Fruit fly (Drosophila melanogaster) Kc167 (cell line): ENCODE measurements around the gene fkh.

Experiments used
- Sin3A ChIP-seq: fragments of >200 bp; optimal IDR thresholded peaks from 2 replicates; lab custom pipeline; 2018; ENCODE audit warnings: missing external identifiers
- h ChIP-seq: fragments of >200 bp; optimal IDR thresholded peaks from 3 replicates; lab custom pipeline; 2018; ENCODE audit warnings: missing external identifiers
- insv ChIP-seq: fragments of >200 bp; optimal IDR thresholded peaks from 3 replicates; lab custom pipeline; 2018; ENCODE audit warnings: missing external identifiers
- psq ChIP-seq: fragments of >200 bp; optimal IDR thresholded peaks from 2 replicates; lab custom pipeline; 2017; ENCODE audit warnings: missing external identifiers
- ttk ChIP-seq: sonication (Bioruptor generic); optimal IDR thresholded peaks from 2 replicates; lab custom pipeline; 2017; ENCODE audit warnings: missing external identifiers

- TF ChIP-seq psq: no peak
- TF ChIP-seq ttk (lab: Kevin White, UChicago): no peak
- TF ChIP-seq Sin3A (lab: Kevin White, UChicago): no peak
- no peak for TF ChIP-seq insv (lab: Kevin White, UChicago)
- no peak for TF ChIP-seq h (lab: Kevin White, UChicago)
Measured at dm6 chr3R:28579501-28579900, 5.6 kb downstream of the fkh start.
